Fruit fly (Drosophila melanogaster): ENCODE results near the gene Svip.

Svip gene

DNA sequence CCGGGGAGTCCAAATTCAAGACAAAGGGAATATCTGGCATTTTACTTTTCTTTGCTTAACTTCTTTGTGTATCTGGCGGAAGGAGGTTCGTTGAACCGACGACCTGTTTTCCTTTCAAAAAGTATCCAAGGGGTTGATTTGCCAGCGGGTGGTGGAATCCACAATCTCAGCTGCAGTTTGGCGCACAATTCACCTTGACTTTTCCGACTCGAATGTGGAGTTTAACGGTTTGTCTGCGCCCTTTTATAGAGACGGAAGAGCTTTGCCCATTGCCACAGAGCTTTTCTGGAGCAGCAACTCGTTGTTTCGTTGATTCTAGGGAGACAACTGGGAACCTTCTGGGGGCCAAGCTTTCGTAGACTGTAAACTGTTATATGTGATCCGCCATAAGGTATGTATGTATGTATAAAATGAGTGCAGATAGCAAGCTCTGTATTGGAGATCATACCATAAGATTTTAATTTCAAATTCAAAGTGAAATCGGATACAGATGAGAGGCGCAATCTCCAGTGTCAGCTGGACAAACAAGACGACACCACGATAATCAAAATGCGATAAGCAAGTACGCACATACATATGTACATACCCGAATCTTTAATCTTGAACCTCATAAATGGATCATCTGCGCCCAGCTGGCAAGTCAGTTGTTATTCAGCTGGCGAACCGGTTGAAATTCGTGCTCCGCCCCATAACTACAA, 13.6 kb downstream of the Svip start, which contains the start of the genes Hsp67Bc, CG4456 and Hsp22 (continued):
- TF ChIP-seq Six4 (GFP tag; optimal IDR thresholded peaks at IDR 0.05): no peak
- no peak for TF ChIP-seq Nf-YA (GFP tag; IDR thresholded peaks at IDR 0.05)
- no peak for TF ChIP-seq maf-S (GFP tag; optimal IDR thresholded peaks at IDR 0.05)
- no peak for TF ChIP-seq oc (tag; optimal IDR thresholded peaks at IDR 0.05)
- peak; percentile 21 for TF ChIP-seq CG1529 (GFP tag; optimal IDR thresholded peaks at IDR 0.05)
- no peak for TF ChIP-seq lbe (GFP tag; optimal IDR thresholded peaks at IDR 0.05)
- no peak for TF ChIP-seq pfk (GFP tag; optimal IDR thresholded peaks at IDR 0.05)
- TF ChIP-seq CG18764 (GFP tag; optimal IDR thresholded peaks at IDR 0.05): no peak
- no peak for TF ChIP-seq CG12744 (GFP tag; optimal IDR thresholded peaks at IDR 0.05)
- TF ChIP-seq Pdp1 (GFP tag; optimal IDR thresholded peaks at IDR 0.05): peak in 1 of 2 experiments; percentile 30
- TF ChIP-seq Doc3 (GFP tag; IDR thresholded peaks at IDR 0.05; ENCODE audit: partially characterized antibody): no peak
- no peak for TF ChIP-seq CG6765 (GFP tag; optimal IDR thresholded peaks at IDR 0.05)
- TF ChIP-seq emc (GFP tag; optimal IDR thresholded peaks at IDR 0.05): no peak
- no peak for TF ChIP-seq CoRest (tag; optimal IDR thresholded peaks at IDR 0.05)
- peak; percentile 2 for TF ChIP-seq CG2875 (GFP tag; optimal IDR thresholded peaks at IDR 0.05)
- TF ChIP-seq ab (GFP tag; optimal IDR thresholded peaks at IDR 0.05): no peak
- no peak for TF ChIP-seq mam (GFP tag; optimal IDR thresholded peaks at IDR 0.05)
- no peak for TF ChIP-seq Hmr (GFP tag; optimal IDR thresholded peaks at IDR 0.05)
- TF ChIP-seq Max (GFP tag; optimal IDR thresholded peaks at IDR 0.05): no peak
- no peak for TF ChIP-seq MBD-R2 (GFP tag; IDR thresholded peaks at IDR 0.05)
- no peak for TF ChIP-seq CG18476 (GFP tag; optimal IDR thresholded peaks at IDR 0.05)
- no peak for TF ChIP-seq Dbx (GFP tag; IDR thresholded peaks at IDR 0.05)
- no peak for TF ChIP-seq CG10321 (GFP tag; IDR thresholded peaks at IDR 0.05)
- no peak for TF ChIP-seq Oaz (GFP tag; IDR thresholded peaks at IDR 0.05)
- no peak for TF ChIP-seq CG33213 (GFP tag; optimal IDR thresholded peaks at IDR 0.05)
- TF ChIP-seq Myb (GFP tag; optimal IDR thresholded peaks at IDR 0.05): no peak
- no peak for TF ChIP-seq danr (GFP tag; IDR thresholded peaks at IDR 0.05)
- no peak for TF ChIP-seq CG31388 (GFP tag; optimal IDR thresholded peaks at IDR 0.05)
- no peak for TF ChIP-seq slp2 (GFP tag; optimal IDR thresholded peaks at IDR 0.05)
- TF ChIP-seq CG31365 (tag; optimal IDR thresholded peaks at IDR 0.05): peak; percentile 15
- TF ChIP-seq Sox102F (GFP tag; optimal IDR thresholded peaks at IDR 0.05): no peak
- TF ChIP-seq CG13775 (GFP tag; optimal IDR thresholded peaks at IDR 0.05): no peak
- no peak for TF ChIP-seq CG42726 (GFP tag; IDR thresholded peaks at IDR 0.05; ENCODE audit: partially characterized antibody)
- TF ChIP-seq Dek (tag; optimal IDR thresholded peaks at IDR 0.05): no peak
- TF ChIP-seq zfh2 (GFP tag; optimal IDR thresholded peaks at IDR 0.05): no peak
- no peak for TF ChIP-seq CG1832 (GFP tag; optimal IDR thresholded peaks at IDR 0.05)
- no peak for TF ChIP-seq sc (optimal IDR thresholded peaks at IDR 0.05)
- TF ChIP-seq sc (GFP tag; optimal IDR thresholded peaks at IDR 0.05): no peak
- TF ChIP-seq CG5953 (GFP tag; IDR thresholded peaks at IDR 0.05): no peak
- no peak for TF ChIP-seq Dfd (GFP tag; optimal IDR thresholded peaks at IDR 0.05)
- TF ChIP-seq CG7987 (GFP tag; optimal IDR thresholded peaks at IDR 0.05): no peak
- no peak for TF ChIP-seq Ets97D (GFP tag; optimal IDR thresholded peaks at IDR 0.05)
- TF ChIP-seq Dip3 (GFP tag; optimal IDR thresholded peaks at IDR 0.05): no peak
- no peak for TF ChIP-seq ftz-f1 (GFP tag; optimal IDR thresholded peaks at IDR 0.05)
- TF ChIP-seq CG16779 (GFP tag; IDR thresholded peaks at IDR 0.05): peak; percentile 78
- no peak for TF ChIP-seq Ssrp (tag; optimal IDR thresholded peaks at IDR 0.05)
- TF ChIP-seq CG32532 (GFP tag; IDR thresholded peaks at IDR 0.05): no peak
- TF ChIP-seq bbx (GFP tag; IDR thresholded peaks at IDR 0.05; ENCODE audit: partially characterized antibody): peak; percentile 24; the same call in 1 of the 2 replicates
- TF ChIP-seq knrl (GFP tag; IDR thresholded peaks at IDR 0.05; ENCODE audit: partially characterized antibody): no peak
- TF ChIP-seq Lhr (GFP tag; optimal IDR thresholded peaks at IDR 0.05): no peak
- TF ChIP-seq CG7928 (GFP tag; optimal IDR thresholded peaks at IDR 0.05): no peak
